Worm (Caenorhabditis elegans) whole organism, mixed stage, embryonic: ENCODE results near the gene dhcr-7.

ENCODE experiments used
- cnd-1 ChIP-seq: fragments of 200-800 bp; sonication (Bioruptor generic); optimal IDR thresholded peaks from 2 replicates; lab custom pipeline; 2018; ENCODE audit warnings: mild to moderate bottlenecking, missing genetic modification characterization, missing compliant biosample characterization
- drap-1 ChIP-seq: fragments of 200-800 bp; sonication (Bioruptor generic); optimal IDR thresholded peaks from 3 replicates; lab custom pipeline; 2018; ENCODE audit warnings: mild to moderate bottlenecking, missing genetic modification characterization, missing compliant biosample characterization
- elt-1 ChIP-seq: sonication (generic microtip); optimal IDR thresholded peaks from 2 replicates; lab custom pipeline; 2017; ENCODE audit warnings: missing genetic modification characterization, mild to moderate bottlenecking, missing compliant biosample characterization, antibody characterized with exemption, moderate library complexity, borderline replicate concordance; ENCODE audit not compliant: insufficient read depth
- lsy-2 ChIP-seq: fragments of 150-350 bp; optimal IDR thresholded peaks from 2 replicates; lab custom pipeline; 2014; ENCODE audit warnings: missing biosample characterization, missing genetic modification characterization
- mep-1 ChIP-seq: fragments of 150-350 bp; optimal IDR thresholded peaks from 2 replicates; lab custom pipeline; 2017; ENCODE audit warnings: missing biosample characterization, missing genetic modification reagents, missing genetic modification characterization, inconsistent platforms
- nhr-12 ChIP-seq: fragments of 150-350 bp; optimal IDR thresholded peaks from 2 replicates; lab custom pipeline; 2014; ENCODE audit warnings: missing biosample characterization, missing genetic modification characterization
- nhr-2 ChIP-seq: fragments of 150-350 bp; optimal IDR thresholded peaks from 2 replicates; lab custom pipeline; 2014; ENCODE audit warnings: missing biosample characterization, missing genetic modification characterization
- nhr-28 ChIP-seq: fragments of 150-350 bp; optimal IDR thresholded peaks from 2 replicates; lab custom pipeline; 2014; ENCODE audit warnings: missing biosample characterization, missing genetic modification characterization
- nhr-76 ChIP-seq: sonication (generic microtip); optimal IDR thresholded peaks from 2 replicates; lab custom pipeline; 2017; ENCODE audit warnings: missing biosample characterization, missing genetic modification characterization
- snpc-4 ChIP-seq: fragments of 150-350 bp; optimal IDR thresholded peaks from 2 replicates; lab custom pipeline; 2014; ENCODE audit warnings: missing biosample characterization, missing genetic modification characterization
- sptf-1 ChIP-seq: sonication (generic microtip); optimal IDR thresholded peaks from 2 replicates; lab custom pipeline; 2017; ENCODE audit warnings: mild to moderate bottlenecking, missing genetic modification characterization, moderate library complexity, missing compliant biosample characterization
- unc-62 ChIP-seq: fragments of 150-350 bp; optimal IDR thresholded peaks from 2 replicates; lab custom pipeline; 2014; ENCODE audit warnings: missing biosample characterization, missing genetic modification reagents, missing genetic modification characterization

ce11 chrV:20464778-20465177, 20.4 kb downstream of the dhcr-7 start:
- TF ChIP-seq mep-1 (tag; lab: Kevin White, UChicago) (no peak), elt-1 (no peak), sptf-1 (tag; lab: Kevin White, UChicago) (no peak), snpc-4 (tag; lab: Kevin White, UChicago) (no peak), cnd-1 (tag; lab: Kevin White, UChicago) (no peak), drap-1 (GFP tag; lab: Kevin White, UChicago) (no peak), nhr-12 (tag; lab: Kevin White, UChicago) (no peak), nhr-28 (tag; lab: Kevin White, UChicago) (no peak), unc-62 (no peak), nhr-76 (tag; lab: Kevin White, UChicago) (no peak), lsy-2 (tag; lab: Kevin White, UChicago) (no peak), nhr-2 (no peak)
